Worm (Caenorhabditis elegans) whole organism, midembryonic: Measurements from ENCODE around the gene moc-6.

Source experiments
- T22C8.4 ChIP-seq: fragments of 200-800 bp; sonication (Bioruptor generic); IDR thresholded peaks from 2 replicates; pipeline ENCODE4 v1.3.6; 2022; ENCODE audit warnings: missing genetic modification characterization, missing compliant biosample characterization
- cog-1 ChIP-seq: sonication (generic microtip); optimal IDR thresholded peaks from 2 replicates; lab custom pipeline; 2016; ENCODE audit warnings: missing genetic modification characterization, missing compliant biosample characterization
- flt-1 ChIP-seq: fragments of 200-800 bp; sonication (Bioruptor generic); IDR thresholded peaks from 2 replicates; pipeline ENCODE4 v1.3.6; 2022; ENCODE audit warnings: missing genetic modification characterization, missing compliant biosample characterization
- klf-2 ChIP-seq: fragments of 200-800 bp; sonication (Bioruptor generic); conservative IDR thresholded peaks from 2 replicates; pipeline ENCODE4 v1.3.6; 2022; ENCODE audit warnings: missing genetic modification reagents, missing genetic modification characterization, missing compliant biosample characterization
- ref-1 ChIP-seq: fragments of 200-800 bp; sonication (Bioruptor generic); conservative IDR thresholded peaks from 2 replicates; pipeline ENCODE4 v1.3.6; 2022; ENCODE audit warnings: missing genetic modification reagents, missing genetic modification characterization, missing compliant biosample characterization
- tab-1 ChIP-seq: fragments of 200-800 bp; sonication (Bioruptor generic); IDR thresholded peaks from 2 replicates; pipeline ENCODE4 v1.3.6; 2022; ENCODE audit warnings: missing genetic modification characterization, missing compliant biosample characterization

- TF ChIP-seq klf-2 (GFP tag; lab: Robert Waterston, UW) (no peak), flt-1 (GFP tag; lab: Robert Waterston, UW) (no peak), ref-1 (GFP tag; lab: Robert Waterston, UW) (no peak), T22C8.4 (GFP tag; lab: Robert Waterston, UW) (no peak), cog-1 (tag; lab: Kevin White, UChicago) (no peak), tab-1 (GFP tag; lab: Robert Waterston, UW) (no peak)
These were observed 6.9 kb downstream of the moc-6 start for ce11 chrIII:5202641-5203040.
